Worm (Caenorhabditis elegans) whole organism, L4 larva: ENCODE measurements around the gene K01G12.22.

Experiments
- R02D3.7 ChIP-seq: fragments of 150-350 bp; sonication (generic microtip); optimal IDR thresholded peaks from 3 replicates; lab custom pipeline; 2014; ENCODE audit warnings: missing biosample characterization, missing genetic modification characterization
- Y48G9A.11 ChIP-seq: fragments of 200-800 bp; sonication (Bioruptor generic); IDR thresholded peaks from 2 replicates; pipeline ENCODE4 v1.3.6; 2022; ENCODE audit warnings: missing genetic modification reagents, missing genetic modification characterization, missing compliant biosample characterization
- Y5F2A.4 ChIP-seq: fragments of 200-800 bp; sonication (Bioruptor generic); optimal IDR thresholded peaks from 2 replicates; lab custom pipeline; 2018; ENCODE audit warnings: mild to moderate bottlenecking, missing genetic modification characterization, missing compliant biosample characterization
- aha-1 ChIP-seq: fragments of 150-350 bp; peaks from one replicate; lab custom pipeline; 2014; ENCODE audit warnings: missing biosample characterization, missing genetic modification characterization
- arid-1 ChIP-seq: fragments of 200-800 bp; sonication (Bioruptor generic); conservative IDR thresholded peaks from 2 replicates; pipeline ENCODE4 v1.3.6; 2022; ENCODE audit warnings: missing genetic modification reagents, missing genetic modification characterization, missing compliant biosample characterization
- ceh-20 ChIP-seq: fragments of 200-800 bp; sonication (Bioruptor generic); IDR thresholded peaks from 2 replicates; pipeline ENCODE4 v1.3.6; 2022; ENCODE audit warnings: missing genetic modification reagents, missing genetic modification characterization, missing compliant biosample characterization
- ceh-28 ChIP-seq: fragments of 150-350 bp; optimal IDR thresholded peaks from 2 replicates; lab custom pipeline; 2014; ENCODE audit warnings: missing biosample characterization, missing genetic modification reagents, missing genetic modification characterization
- ceh-44 ChIP-seq: fragments of 200-800 bp; sonication (Bioruptor generic); IDR thresholded peaks from 2 replicates; pipeline ENCODE4 v1.3.6; 2022; ENCODE audit warnings: missing genetic modification reagents, missing genetic modification characterization, missing compliant biosample characterization
- ces-1 ChIP-seq: fragments of 150-350 bp; sonication (generic microtip); optimal IDR thresholded peaks from 4 replicates; lab custom pipeline; 2014; ENCODE audit warnings: missing biosample characterization, missing genetic modification reagents, missing genetic modification characterization
- ctbp-1 ChIP-seq: fragments of 200-800 bp; sonication (Bioruptor generic); IDR thresholded peaks from 2 replicates; pipeline ENCODE4 v1.3.6; 2022; ENCODE audit warnings: missing genetic modification reagents, missing genetic modification characterization, missing compliant biosample characterization
- daf-16 ChIP-seq, 3 experiments: sonication (generic microtip); optimal IDR thresholded peaks; 2 replicates each; lab custom pipeline; 2016 to 2017; ENCODE audit warnings: missing genetic modification characterization in 3 of 3, missing genetic modification reagents in 3 of 3, mild to moderate bottlenecking in 2 of 3, missing compliant biosample characterization in 2 of 3, missing biosample characterization in 1 of 3, moderate library complexity in 1 of 3
- dpl-1 ChIP-seq: fragments of 150-350 bp; optimal IDR thresholded peaks from 2 replicates; lab custom pipeline; 2014; ENCODE audit warnings: missing biosample characterization, missing genetic modification reagents, missing genetic modification characterization
- duxl-1 ChIP-seq: sonication (generic microtip); optimal IDR thresholded peaks from 2 replicates; lab custom pipeline; 2016; ENCODE audit warnings: mild to moderate bottlenecking, missing genetic modification characterization, moderate library complexity, missing compliant biosample characterization; ENCODE audit not compliant: poor library complexity
- fos-1 ChIP-seq: fragments of 150-350 bp; optimal IDR thresholded peaks from 2 replicates; lab custom pipeline; 2014; ENCODE audit warnings: missing biosample characterization, missing genetic modification characterization
- hif-1 ChIP-seq, 2 experiments: sonication (generic microtip); optimal IDR thresholded peaks; 2 replicates each; lab custom pipeline; 2016 to 2017; ENCODE audit warnings: missing compliant biosample characterization in 2 of 2, missing genetic modification characterization in 2 of 2, missing genetic modification reagents in 2 of 2, missing genotype in 2 of 2, mild to moderate bottlenecking in 1 of 2
- jun-1 ChIP-seq: fragments of 150-350 bp; optimal IDR thresholded peaks from 2 replicates; lab custom pipeline; 2014; ENCODE audit warnings: missing biosample characterization, missing genetic modification reagents, missing genetic modification characterization
- lin-13 ChIP-seq: fragments of 150-350 bp; optimal IDR thresholded peaks from 2 replicates; lab custom pipeline; 2014; ENCODE audit warnings: missing biosample characterization, missing genetic modification reagents, missing genetic modification characterization
- lin-15B ChIP-seq: fragments of 150-350 bp; sonication (generic microtip); optimal IDR thresholded peaks from 3 replicates; lab custom pipeline; 2014; ENCODE audit warnings: missing biosample characterization, missing genetic modification characterization
- lin-38 ChIP-seq: fragments of 200-800 bp; sonication (Bioruptor generic); IDR thresholded peaks from 2 replicates; pipeline ENCODE4 v1.3.6; 2022; ENCODE audit warnings: missing genetic modification reagents, missing genetic modification characterization, missing compliant biosample characterization
- lir-3 ChIP-seq: sonication (generic microtip); optimal IDR thresholded peaks from 2 replicates; lab custom pipeline; 2016; ENCODE audit warnings: mild to moderate bottlenecking, missing genetic modification characterization, missing compliant biosample characterization
- mes-2 ChIP-seq: sonication (generic microtip); optimal IDR thresholded peaks from 2 replicates; lab custom pipeline; 2016; ENCODE audit warnings: missing genotype, mild to moderate bottlenecking, missing genetic modification characterization, missing compliant biosample characterization; ENCODE audit not compliant: poor library complexity, severe bottlenecking
- mxl-2 ChIP-seq: fragments of 200-800 bp; sonication (Bioruptor generic); conservative IDR thresholded peaks from 2 replicates; pipeline ENCODE4 v1.3.6; 2022; ENCODE audit warnings: missing genetic modification reagents, missing genetic modification characterization, missing compliant biosample characterization
- nhr-102 ChIP-seq: sonication (generic microtip); optimal IDR thresholded peaks from 2 replicates; lab custom pipeline; 2016; ENCODE audit warnings: mild to moderate bottlenecking, missing genetic modification characterization, moderate library complexity, missing compliant biosample characterization
- nhr-111 ChIP-seq: fragments of 200-800 bp; sonication (Bioruptor generic); optimal IDR thresholded peaks from 2 replicates; lab custom pipeline; 2018; ENCODE audit warnings: mild to moderate bottlenecking, missing genetic modification characterization, missing compliant biosample characterization
- nhr-48 ChIP-seq: sonication (generic microtip); optimal IDR thresholded peaks from 2 replicates; lab custom pipeline; 2016; ENCODE audit warnings: mild to moderate bottlenecking, missing genetic modification characterization, missing compliant biosample characterization
- set-16 ChIP-seq: fragments of 200-800 bp; sonication (Bioruptor generic); IDR thresholded peaks from 2 replicates; pipeline ENCODE4 v1.3.6; 2022; ENCODE audit warnings: missing genetic modification reagents, missing genetic modification characterization, missing compliant biosample characterization
- snpc-1.2 ChIP-seq: fragments of 200-800 bp; sonication (Bioruptor generic); IDR thresholded peaks from 2 replicates; pipeline ENCODE4 v1.3.6; 2022; ENCODE audit warnings: missing genetic modification reagents, missing genetic modification characterization, missing compliant biosample characterization
- tag-97 ChIP-seq: fragments of 200-800 bp; sonication (Bioruptor generic); IDR thresholded peaks from 2 replicates; pipeline ENCODE4 v1.3.6; 2022; ENCODE audit warnings: missing genetic modification characterization, missing compliant biosample characterization
- tra-1 ChIP-seq: fragments of 200-800 bp; sonication (Bioruptor generic); IDR thresholded peaks from 2 replicates; pipeline ENCODE4 v1.3.6; 2022; ENCODE audit warnings: missing genetic modification reagents, missing genetic modification characterization, missing compliant biosample characterization
- unc-130 ChIP-seq: sonication (generic microtip); optimal IDR thresholded peaks from 2 replicates; lab custom pipeline; 2016; ENCODE audit warnings: missing genetic modification reagents, missing genetic modification characterization, missing compliant biosample characterization
- unc-62 ChIP-seq, 3 experiments: fragments of 150-350 bp in 1 of 3; sonication (generic microtip); optimal IDR thresholded peaks in 2 of 3; peaks in 1 of 3; 1 replicate in 1 of 3; 2 replicates in 2 of 3; lab custom pipeline; 2014 to 2017; ENCODE audit warnings: missing biosample characterization in 3 of 3, missing genetic modification characterization in 3 of 3, missing genetic modification reagents in 3 of 3, missing genotype in 1 of 3
- zag-1 ChIP-seq: fragments of 150-350 bp; optimal IDR thresholded peaks from 2 replicates; lab custom pipeline; 2014; ENCODE audit warnings: missing biosample characterization, missing genetic modification characterization
- zip-2 ChIP-seq: fragments of 150-350 bp; optimal IDR thresholded peaks from 2 replicates; lab custom pipeline; 2014; ENCODE audit warnings: missing biosample characterization, missing genetic modification characterization
- ztf-11 ChIP-seq: fragments of 150-350 bp; optimal IDR thresholded peaks from 2 replicates; lab custom pipeline; 2014; ENCODE audit warnings: missing biosample characterization, missing genetic modification characterization
- ztf-7 ChIP-seq: fragments of 150-350 bp; optimal IDR thresholded peaks from 2 replicates; lab custom pipeline; 2014; ENCODE audit warnings: missing biosample characterization, missing genetic modification characterization

The K01G12.22 gene

DNA sequence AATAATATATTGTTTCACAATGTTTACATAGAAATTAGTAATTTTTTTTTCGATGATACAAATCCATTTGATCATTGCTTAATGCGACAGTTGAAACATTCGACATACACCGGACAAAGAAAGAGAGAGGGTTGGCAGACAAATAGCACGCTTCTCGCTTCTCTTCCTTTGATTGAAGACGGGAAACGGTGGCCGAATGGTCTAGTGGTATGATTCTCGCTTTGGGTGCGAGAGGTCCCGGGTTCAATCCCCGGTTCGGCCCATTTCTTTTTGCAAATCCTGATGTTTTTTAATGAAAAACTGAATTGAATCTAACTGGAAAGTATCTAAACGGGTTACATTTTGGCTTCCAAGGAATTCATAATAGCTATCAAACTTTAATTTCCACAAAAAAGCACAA, 32.9 kb downstream of the K01G12.22 start (continued):
- TF ChIP-seq unc-62 (GFP tag; optimal IDR thresholded peaks at IDR 0.05 in 1 of 2; lab: Kevin White, UChicago) = peak in 1 of 2 experiments; percentile 20
- TF ChIP-seq unc-62 (tag; optimal IDR thresholded peaks at IDR 0.05; lab: Kevin White, UChicago) = no peak
- TF ChIP-seq mxl-2 (GFP tag; lab: Robert Waterston, UW) = peak; percentile 70
- peak; percentile 21 for TF ChIP-seq dpl-1 (GFP tag; lab: Kevin White, UChicago)
- no peak; the same call in 1 of the 2 replicates for TF ChIP-seq ctbp-1 (GFP tag; lab: Robert Waterston, UW)
- peak; percentile 92 for TF ChIP-seq aha-1
- peak; percentile 76 for TF ChIP-seq ztf-7 (tag; lab: Kevin White, UChicago)
- TF ChIP-seq duxl-1 = no peak
- TF ChIP-seq zip-2 (tag; lab: Kevin White, UChicago) = peak; percentile 19
- TF ChIP-seq mes-2 (tag; lab: Kevin White, UChicago) = no peak
- peak; percentile 91 for TF ChIP-seq arid-1 (GFP tag; lab: Robert Waterston, UW)
- TF ChIP-seq Y48G9A.11 (GFP tag; lab: Robert Waterston, UW) = peak; percentile 64; the same call in 1 of the 2 replicates
- TF ChIP-seq hif-1 (tag; optimal IDR thresholded peaks at IDR 0.05; lab: Kevin White, UChicago) = peak; percentile 52 to 86
- TF ChIP-seq ceh-44 (GFP tag; lab: Robert Waterston, UW) = peak; percentile 84
- TF ChIP-seq snpc-1.2 (GFP tag; lab: Robert Waterston, UW) = peak; percentile 100
- peak; percentile 45 to 56 for TF ChIP-seq daf-16 (GFP tag; optimal IDR thresholded peaks at IDR 0.05; lab: Kevin White, UChicago)
- TF ChIP-seq daf-16 (tag; optimal IDR thresholded peaks at IDR 0.05; lab: Kevin White, UChicago) = peak; percentile 42
- no peak for TF ChIP-seq lin-15B (tag; lab: Kevin White, UChicago)
- no peak for TF ChIP-seq ztf-11 (tag; lab: Kevin White, UChicago)
- no peak for TF ChIP-seq R02D3.7 (tag; lab: Kevin White, UChicago)
- TF ChIP-seq ceh-20 (GFP tag; lab: Robert Waterston, UW) = peak; percentile 80
- no peak for TF ChIP-seq jun-1
- TF ChIP-seq tra-1 (GFP tag; lab: Robert Waterston, UW) = peak; percentile 74; the same call in 1 of the 2 replicates
- no peak for TF ChIP-seq fos-1
- peak; percentile 11 for TF ChIP-seq Y5F2A.4 (GFP tag; lab: Kevin White, UChicago)
- TF ChIP-seq, all 104 proteins: peak for 45

DNA sequence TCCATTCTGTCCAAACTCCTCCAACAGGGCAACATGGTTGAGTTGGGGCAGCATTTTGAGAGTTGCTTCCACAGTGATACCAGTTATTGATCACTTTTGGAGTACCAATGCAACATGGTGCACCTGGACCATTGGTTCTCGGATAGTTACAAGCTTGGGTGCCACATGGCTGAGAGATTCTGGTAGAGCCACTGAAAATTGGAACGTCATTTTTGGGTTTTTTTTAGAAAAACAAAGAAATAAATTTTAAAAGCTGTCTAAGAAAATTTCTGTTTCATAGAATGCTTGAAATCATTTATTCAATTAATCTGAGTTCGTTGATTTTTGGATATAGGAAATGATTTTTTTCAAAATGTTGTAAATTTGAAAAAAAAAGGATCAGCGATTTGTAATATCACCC, 35.1 kb downstream of the K01G12.22 start:
- TF ChIP-seq nhr-48 (tag; lab: Kevin White, UChicago) (no peak), unc-62 (GFP tag; optimal IDR thresholded peaks at IDR 0.05 in 1 of 2; lab: Kevin White, UChicago) (peak in 1 of 2 experiments; percentile 93), unc-62 (tag; optimal IDR thresholded peaks at IDR 0.05; lab: Kevin White, UChicago) (no peak), snpc-1.2 (GFP tag; lab: Robert Waterston, UW) (0 out of 2 replicates have a peak, but pooled peaks have one; percentile 42), jun-1 (no peak), ceh-28 (tag; lab: Kevin White, UChicago) (no peak), set-16 (GFP tag; lab: Robert Waterston, UW) (no peak), tag-97 (GFP tag; lab: Robert Waterston, UW) (no peak), lin-13 (GFP tag; lab: Kevin White, UChicago) (no peak), lir-3 (tag; lab: Kevin White, UChicago) (no peak), unc-130 (GFP tag; lab: Kevin White, UChicago) (no peak), nhr-111 (GFP tag; lab: Kevin White, UChicago) (no peak), zag-1 (tag; lab: Kevin White, UChicago) (no peak), fos-1 (no peak)

DNA sequence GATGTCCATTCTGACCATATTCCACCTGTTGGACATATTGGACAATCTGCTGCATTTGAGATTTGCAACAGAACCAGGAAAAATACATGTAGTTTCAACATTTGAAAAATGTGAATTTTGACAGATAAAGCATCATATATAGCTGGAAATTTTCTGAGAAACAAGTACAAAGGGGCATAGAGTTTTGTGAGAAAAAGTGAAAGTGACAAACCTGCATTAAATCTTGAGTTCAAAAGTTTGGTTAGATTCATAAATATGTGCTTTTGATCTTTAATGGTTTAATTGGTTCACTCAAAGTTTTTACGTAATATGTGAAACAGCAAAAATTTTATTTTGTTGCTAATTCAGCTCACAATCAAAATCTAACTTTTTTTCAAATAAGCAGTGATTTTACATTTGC, 36.0 kb downstream of the K01G12.22 start, which contains the start of gene F02H6.7:
F02H6.7 (minus strand) TSS at position 101 of the 400 bp plus-strand sequence.
- TF ChIP-seq nhr-102 (tag; lab: Kevin White, UChicago) (no peak), zip-2 (tag; lab: Kevin White, UChicago) (no peak), ces-1 (GFP tag; lab: Kevin White, UChicago) (no peak), lin-38 (no peak), nhr-111 (GFP tag; lab: Kevin White, UChicago) (no peak), lir-3 (tag; lab: Kevin White, UChicago) (no peak)
